Worm (Caenorhabditis elegans): ENCODE measurements around the gene uvs-1.

uvs-1 gene

DNA sequence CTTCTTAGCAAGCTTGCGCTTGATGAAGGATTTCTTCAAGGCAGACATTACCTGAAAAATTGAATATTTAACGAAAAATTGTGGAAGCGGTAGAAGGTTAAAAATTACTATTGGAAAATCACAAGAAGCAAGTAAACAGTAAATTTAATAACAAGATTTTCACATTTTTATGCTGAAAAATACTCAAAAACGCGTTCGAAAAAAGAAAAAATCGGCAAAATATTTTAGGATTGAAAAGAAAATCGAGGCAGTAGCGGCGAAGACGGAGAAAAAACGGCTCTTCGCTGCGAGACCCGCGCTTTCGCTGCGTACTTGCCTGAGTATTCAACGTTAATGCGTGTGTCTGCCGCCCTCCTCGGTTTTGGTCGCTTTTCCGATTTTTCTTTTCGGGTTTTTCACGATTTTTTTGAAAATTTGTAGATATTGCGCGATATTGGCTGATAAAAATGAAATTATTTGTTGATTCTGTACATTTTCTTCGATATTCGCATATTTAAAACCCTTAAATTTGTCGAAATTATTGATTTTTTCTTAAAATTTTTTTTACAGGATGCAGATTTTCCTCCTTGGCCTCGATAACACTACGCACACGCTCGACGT is 27.9 kb downstream of the uvs-1 start, which contains the start of the genes rpl-39 and rps-30 (continued):
- TF ChIP-seq nhr-23 (tag; optimal IDR thresholded peaks at IDR 0.05): no peak
- TF ChIP-seq ztf-11 (tag; optimal IDR thresholded peaks at IDR 0.05): no peak
- no peak for TF ChIP-seq nhr-10 (tag; optimal IDR thresholded peaks at IDR 0.05)
- TF ChIP-seq egl-27 (tag; optimal IDR thresholded peaks at IDR 0.05): peak; percentile 47
- peak; percentile 78 for TF ChIP-seq lin-13 (GFP tag; optimal IDR thresholded peaks at IDR 0.05)
- peak; percentile 69 for TF ChIP-seq mab-5 (tag; optimal IDR thresholded peaks at IDR 0.05)
- peak; percentile 69 for TF ChIP-seq sma-3 (GFP tag; optimal IDR thresholded peaks at IDR 0.05)
- no peak for TF ChIP-seq unc-62 (GFP tag; optimal IDR thresholded peaks at IDR 0.05)
- peak; percentile 80 for TF ChIP-seq sma-9 (GFP tag; optimal IDR thresholded peaks at IDR 0.05)
- no peak for TF ChIP-seq sma-9 (tag; optimal IDR thresholded peaks at IDR 0.05)
- TF ChIP-seq lsy-2 (tag; optimal IDR thresholded peaks at IDR 0.05): peak; percentile 68 to 92
- no peak for TF ChIP-seq nhr-6 (tag; optimal IDR thresholded peaks at IDR 0.05)

- TF ChIP-seq F13H6.1 (tag; optimal IDR thresholded peaks at IDR 0.05) (no peak), egl-27 (tag; optimal IDR thresholded peaks at IDR 0.05) (no peak), mbf-1 (tag; optimal IDR thresholded peaks at IDR 0.05) (no peak), nhr-10 (tag; optimal IDR thresholded peaks at IDR 0.05) (no peak), ztf-1 (GFP tag; conservative IDR thresholded peaks at IDR 0.05) (no peak), lsy-2 (tag; optimal IDR thresholded peaks at IDR 0.05) (no peak), nhr-237 (tag; optimal IDR thresholded peaks at IDR 0.05) (no peak), unc-62 (GFP tag; optimal IDR thresholded peaks at IDR 0.05) (no peak), aly-2 (tag; optimal IDR thresholded peaks at IDR 0.05) (no peak)
Measured at ce11 chrV:7775226-7775625, 28.8 kb downstream of the uvs-1 start.

- peak; percentile 78 for TF ChIP-seq nhr-21 (tag; optimal IDR thresholded peaks at IDR 0.05)
- TF ChIP-seq mdl-1 (tag; optimal IDR thresholded peaks at IDR 0.05): no peak
Measured at ce11 chrV:7774143-7774595, 29.8 kb downstream of the uvs-1 start, which contains the start of gene grl-10. TSS of gene grl-10 (plus strand) at chrV:7774545.

DNA sequence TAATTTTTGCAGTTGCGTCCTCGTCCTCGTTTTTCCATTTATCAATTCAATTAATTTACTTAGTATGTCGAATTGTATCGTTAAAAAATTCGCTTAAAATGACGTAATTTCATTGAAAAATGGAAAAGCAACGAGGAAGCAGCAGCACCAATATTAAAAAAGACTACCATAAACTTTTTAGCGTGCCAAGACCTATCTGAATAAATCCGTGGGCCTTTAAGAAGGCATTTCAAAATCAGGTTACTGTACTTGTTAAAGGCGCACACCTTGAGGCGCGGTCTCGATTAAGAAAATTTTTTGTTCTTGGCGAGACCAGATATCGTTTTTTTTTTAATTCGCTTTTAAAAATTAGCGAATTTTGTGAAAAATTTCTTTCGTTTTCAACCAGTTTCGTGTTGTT is 30.4 kb downstream of the uvs-1 start:
- TF ChIP-seq unc-39 (tag; optimal IDR thresholded peaks at IDR 0.05) (no peak), ama-1 (optimal IDR thresholded peaks at IDR 0.05) (no peak), egl-27 (tag; optimal IDR thresholded peaks at IDR 0.05) (no peak), sem-4 (tag; optimal IDR thresholded peaks at IDR 0.05) (no peak), dmd-4 (tag; optimal IDR thresholded peaks at IDR 0.05) (no peak), ztf-11 (tag; optimal IDR thresholded peaks at IDR 0.05) (no peak), unc-62 (GFP tag; optimal IDR thresholded peaks at IDR 0.05) (no peak), unc-55 (GFP tag; optimal IDR thresholded peaks at IDR 0.05) (no peak), nhr-12 (tag; optimal IDR thresholded peaks at IDR 0.05) (no peak), ceh-82 (tag; optimal IDR thresholded peaks at IDR 0.05) (no peak), crh-2 (tag; optimal IDR thresholded peaks at IDR 0.05) (no peak), lin-13 (GFP tag; optimal IDR thresholded peaks at IDR 0.05) (no peak), nhr-10 (tag; optimal IDR thresholded peaks at IDR 0.05) (no peak), nhr-129 (tag; optimal IDR thresholded peaks at IDR 0.05) (no peak), zag-1 (tag; optimal IDR thresholded peaks at IDR 0.05) (no peak), sma-3 (GFP tag; optimal IDR thresholded peaks at IDR 0.05) (no peak), nhr-23 (tag; optimal IDR thresholded peaks at IDR 0.05) (no peak), peb-1 (tag; optimal IDR thresholded peaks at IDR 0.05) (no peak)

ce11 chrV:7770961-7771360 is 33.0 kb downstream of the uvs-1 start, which contains the start of gene frpr-3:
TSS of gene frpr-3 (plus strand) at chrV:7771261.
- TF ChIP-seq nhr-237 (tag; optimal IDR thresholded peaks at IDR 0.05) (no peak), F13H6.1 (tag; optimal IDR thresholded peaks at IDR 0.05) (no peak), C34F6.9 (tag; optimal IDR thresholded peaks at IDR 0.05) (no peak), nhr-12 (tag; optimal IDR thresholded peaks at IDR 0.05) (no peak), gmeb-1 (tag; optimal IDR thresholded peaks at IDR 0.05) (no peak), nhr-129 (tag; optimal IDR thresholded peaks at IDR 0.05) (no peak)

DNA sequence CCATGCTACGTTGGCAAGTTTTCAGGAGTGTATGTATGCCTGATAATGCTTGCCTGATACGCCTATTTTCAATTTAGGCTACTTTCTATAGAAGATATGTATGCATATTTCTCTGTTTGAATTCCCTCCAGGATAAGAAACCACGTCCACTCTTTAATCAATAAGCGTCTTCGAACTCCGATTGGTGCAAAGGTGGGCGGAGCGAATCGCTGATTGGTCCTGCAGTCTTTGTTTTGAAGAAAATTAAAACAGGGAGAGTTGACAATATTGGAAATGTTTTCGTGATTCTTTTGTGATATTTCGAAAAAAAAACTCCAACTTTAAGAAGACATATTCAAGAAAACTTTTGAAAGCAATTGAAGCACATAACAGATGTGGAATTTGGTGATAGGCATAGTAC is 42.1 kb downstream of the uvs-1 start:
- TF ChIP-seq sem-4 (tag; optimal IDR thresholded peaks at IDR 0.05) (no peak), zag-1 (tag; optimal IDR thresholded peaks at IDR 0.05) (no peak), nhr-6 (tag; optimal IDR thresholded peaks at IDR 0.05) (no peak), ztf-11 (tag; optimal IDR thresholded peaks at IDR 0.05) (no peak), ztf-1 (GFP tag; conservative IDR thresholded peaks at IDR 0.05) (no peak), unc-55 (GFP tag; optimal IDR thresholded peaks at IDR 0.05) (no peak), aly-2 (tag; optimal IDR thresholded peaks at IDR 0.05) (no peak), nhr-25 (tag; optimal IDR thresholded peaks at IDR 0.05) (no peak), unc-62 (GFP tag; optimal IDR thresholded peaks at IDR 0.05) (no peak), lin-13 (GFP tag; optimal IDR thresholded peaks at IDR 0.05) (no peak), nhr-23 (tag; optimal IDR thresholded peaks at IDR 0.05) (no peak), C34F6.9 (tag; optimal IDR thresholded peaks at IDR 0.05) (no peak)
